Fruit fly (Drosophila melanogaster) whole organism, embryonic: ENCODE measurements around the gene Gyc89Da.

Source experiments
- Atf3 ChIP-seq: fragments of 200-800 bp; sonication (Bioruptor generic); optimal IDR thresholded peaks from 3 replicates; lab custom pipeline; 2016; ENCODE audit warnings: missing biosample characterization, missing genetic modification characterization
- BEAF-32 ChIP-seq: fragments of 200-800 bp; sonication (Bioruptor generic); optimal IDR thresholded peaks from 3 replicates; lab custom pipeline; 2017; ENCODE audit warnings: missing biosample characterization, missing genetic modification characterization, mild to moderate bottlenecking, moderate library complexity, missing genetic modification reagents
- CG10267 ChIP-seq: fragments of 200-800 bp; sonication (Bioruptor generic); optimal IDR thresholded peaks from 2 replicates; lab custom pipeline; 2018; ENCODE audit warnings: missing biosample characterization, mild to moderate bottlenecking, missing genetic modification characterization, moderate library complexity
- CG10543 ChIP-seq: fragments of 200-800 bp; sonication (Bioruptor generic); optimal IDR thresholded peaks from 3 replicates; lab custom pipeline; 2017; ENCODE audit warnings: missing biosample characterization, mild to moderate bottlenecking, missing genetic modification characterization, moderate library complexity
- CG11456 ChIP-seq: fragments of 200-800 bp; sonication (Bioruptor generic); IDR thresholded peaks from 3 replicates; pipeline ENCODE4 v1.3.6; 2022; ENCODE audit warnings: missing biosample characterization, missing genetic modification characterization
- CG12769 ChIP-seq: fragments of 200-800 bp; sonication (Bioruptor generic); optimal IDR thresholded peaks from 2 replicates; lab custom pipeline; 2019; ENCODE audit warnings: missing biosample characterization, mild to moderate bottlenecking, missing genetic modification characterization, moderate library complexity
- CG13296 ChIP-seq: fragments of 200-800 bp; sonication (Bioruptor generic); optimal IDR thresholded peaks from 3 replicates; lab custom pipeline; 2018; ENCODE audit warnings: missing biosample characterization, mild to moderate bottlenecking, missing genetic modification characterization
- CG14710 ChIP-seq: fragments of 200-800 bp; sonication (Bioruptor generic); optimal IDR thresholded peaks from 3 replicates; lab custom pipeline; 2019; ENCODE audit warnings: missing biosample characterization, mild to moderate bottlenecking, missing genetic modification characterization, moderate library complexity
- CG15479 ChIP-seq: fragments of 200-800 bp; sonication (Bioruptor generic); optimal IDR thresholded peaks from 3 replicates; lab custom pipeline; 2019; ENCODE audit warnings: missing biosample characterization, mild to moderate bottlenecking, missing genetic modification characterization, moderate library complexity
- CG17385 ChIP-seq: fragments of 200-800 bp; sonication (Bioruptor generic); optimal IDR thresholded peaks from 3 replicates; lab custom pipeline; 2018; ENCODE audit warnings: missing biosample characterization, mild to moderate bottlenecking, missing genetic modification characterization
- CG18011 ChIP-seq: fragments of 200-800 bp; sonication (Bioruptor generic); optimal IDR thresholded peaks from 2 replicates; lab custom pipeline; 2017; ENCODE audit warnings: missing biosample characterization, missing genetic modification characterization, mild to moderate bottlenecking, moderate library complexity, missing genotype
- CG18262 ChIP-seq: fragments of 200-800 bp; optimal IDR thresholded peaks from 3 replicates; lab custom pipeline; 2019; ENCODE audit warnings: missing biosample characterization, mild to moderate bottlenecking, missing genetic modification characterization, moderate library complexity
- CG2199 ChIP-seq: fragments of 200-800 bp; sonication (Bioruptor generic); IDR thresholded peaks from 3 replicates; pipeline ENCODE4 v1.3.6; 2022; ENCODE audit warnings: missing biosample characterization, missing genetic modification characterization
- CG4282 ChIP-seq: fragments of 200-800 bp; sonication (Bioruptor generic); optimal IDR thresholded peaks from 2 replicates; lab custom pipeline; 2016; ENCODE audit warnings: missing biosample characterization, missing genetic modification characterization
- CG4360 ChIP-seq: fragments of 200-800 bp; sonication (Bioruptor generic); IDR thresholded peaks from 2 replicates; pipeline ENCODE4 v1.3.6; 2022; ENCODE audit warnings: missing biosample characterization, missing genetic modification characterization
- CG4730 ChIP-seq: fragments of 200-800 bp; sonication (Bioruptor generic); IDR thresholded peaks from 2 replicates; pipeline ENCODE4 v1.3.6; 2022; ENCODE audit warnings: missing biosample characterization, missing genetic modification characterization
- CG4820 ChIP-seq: fragments of 200-800 bp; sonication (Bioruptor generic); optimal IDR thresholded peaks from 3 replicates; lab custom pipeline; 2016; ENCODE audit warnings: missing biosample characterization, missing genetic modification characterization
- CG5245 ChIP-seq: fragments of 200-800 bp; sonication (Bioruptor generic); optimal IDR thresholded peaks from 3 replicates; lab custom pipeline; 2016; ENCODE audit warnings: missing biosample characterization, missing genetic modification characterization
- CG6689 ChIP-seq: fragments of 200-800 bp; sonication (Bioruptor generic); IDR thresholded peaks from 2 replicates; pipeline ENCODE4 v1.3.6; 2022; ENCODE audit warnings: missing biosample characterization, missing genetic modification characterization
- CG6765 ChIP-seq: fragments of 200-800 bp; sonication (Bioruptor generic); optimal IDR thresholded peaks from 3 replicates; lab custom pipeline; 2017; ENCODE audit warnings: missing biosample characterization, mild to moderate bottlenecking, missing genetic modification characterization
- CG6791 ChIP-seq: fragments of 200-800 bp; sonication (Bioruptor generic); IDR thresholded peaks from 3 replicates; pipeline ENCODE4 v1.3.6; 2022; ENCODE audit warnings: missing biosample characterization, missing genetic modification characterization; ENCODE audit not compliant: partially characterized antibody
- CG7556 ChIP-seq: fragments of 200-800 bp; sonication (Bioruptor generic); optimal IDR thresholded peaks from 2 replicates; lab custom pipeline; 2017; ENCODE audit warnings: missing biosample characterization, mild to moderate bottlenecking, missing genetic modification characterization
- CG8089 ChIP-seq: fragments of 200-800 bp; sonication (Bioruptor generic); optimal IDR thresholded peaks from 3 replicates; lab custom pipeline; 2016; ENCODE audit warnings: missing biosample characterization, missing genetic modification characterization
- CG8388 ChIP-seq: fragments of 200-800 bp; sonication (Bioruptor generic); optimal IDR thresholded peaks from 2 replicates; lab custom pipeline; 2019; ENCODE audit warnings: missing biosample characterization, mild to moderate bottlenecking, missing genetic modification characterization, moderate library complexity
- CG9609 ChIP-seq: fragments of 200-800 bp; sonication (Bioruptor generic); optimal IDR thresholded peaks from 3 replicates; lab custom pipeline; 2016; ENCODE audit warnings: missing biosample characterization, missing genetic modification characterization
- D19B ChIP-seq: fragments of 200-800 bp; sonication (Bioruptor generic); optimal IDR thresholded peaks from 2 replicates; lab custom pipeline; 2017; ENCODE audit warnings: missing biosample characterization, mild to moderate bottlenecking, missing genetic modification characterization
- Doc2 ChIP-seq: fragments of 200-800 bp; sonication (Bioruptor generic); IDR thresholded peaks from 2 replicates; pipeline ENCODE4 v1.3.6; 2022; ENCODE audit warnings: missing biosample characterization, missing genetic modification characterization
- Ets97D ChIP-seq: fragments of 200-800 bp; sonication (Bioruptor generic); optimal IDR thresholded peaks from 3 replicates; lab custom pipeline; 2016; ENCODE audit warnings: missing biosample characterization, missing genetic modification characterization
- HLH54F ChIP-seq: fragments of 200-800 bp; sonication (Bioruptor generic); optimal IDR thresholded peaks from 3 replicates; lab custom pipeline; 2016; ENCODE audit warnings: missing biosample characterization, missing genetic modification characterization
- Optix ChIP-seq: fragments of 200-800 bp; sonication (Bioruptor generic); IDR thresholded peaks from 3 replicates; pipeline ENCODE4 v1.3.6; 2022; ENCODE audit warnings: missing biosample characterization, missing genetic modification characterization
- Side ChIP-seq: fragments of 200-800 bp; sonication (Bioruptor generic); optimal IDR thresholded peaks from 2 replicates; lab custom pipeline; 2016; ENCODE audit warnings: missing biosample characterization, missing genetic modification characterization
- Usf ChIP-seq: fragments of 200-800 bp; sonication (Bioruptor generic); optimal IDR thresholded peaks from 2 replicates; lab custom pipeline; 2017; ENCODE audit warnings: missing genotype, missing biosample characterization, missing genetic modification characterization
- bowl ChIP-seq: fragments of 200-800 bp; sonication (Bioruptor generic); IDR thresholded peaks from 2 replicates; pipeline ENCODE4 v1.3.6; 2022; ENCODE audit warnings: missing biosample characterization, missing genetic modification characterization
- ci ChIP-seq: fragments of 200-800 bp; sonication (Bioruptor generic); IDR thresholded peaks from 3 replicates; pipeline ENCODE4 v1.3.6; 2022; ENCODE audit warnings: missing biosample characterization, missing genetic modification characterization
- ftz-f1 ChIP-seq: fragments of 200-800 bp; sonication (Bioruptor generic); optimal IDR thresholded peaks from 2 replicates; lab custom pipeline; 2016; ENCODE audit warnings: missing biosample characterization, missing genetic modification characterization
- gce ChIP-seq: fragments of 200-800 bp; sonication (Bioruptor generic); IDR thresholded peaks from 3 replicates; pipeline ENCODE4 v1.3.6; 2022; ENCODE audit warnings: missing biosample characterization, missing genetic modification characterization
- gcm ChIP-seq: fragments of 200-800 bp; sonication (Bioruptor generic); optimal IDR thresholded peaks from 2 replicates; lab custom pipeline; 2019; ENCODE audit warnings: missing biosample characterization, mild to moderate bottlenecking, missing genetic modification characterization, moderate library complexity
- gem ChIP-seq: fragments of 200-800 bp; sonication (Bioruptor generic); optimal IDR thresholded peaks from 2 replicates; lab custom pipeline; 2019; ENCODE audit warnings: missing biosample characterization, mild to moderate bottlenecking, missing genetic modification characterization, moderate library complexity
- jigr1 ChIP-seq: fragments of 200-800 bp; sonication (Bioruptor generic); IDR thresholded peaks from 3 replicates; pipeline ENCODE4 v1.3.6; 2022; ENCODE audit warnings: missing biosample characterization, missing genetic modification characterization
- lilli ChIP-seq: fragments of 200-800 bp; sonication (Bioruptor generic); optimal IDR thresholded peaks from 3 replicates; lab custom pipeline; 2016; ENCODE audit warnings: missing biosample characterization, missing genetic modification characterization
- nerfin-2 ChIP-seq: fragments of 200-800 bp; sonication (Bioruptor generic); IDR thresholded peaks from 2 replicates; pipeline ENCODE4 v1.3.6; 2022; ENCODE audit warnings: missing biosample characterization, missing genetic modification characterization; ENCODE audit not compliant: partially characterized antibody
- p53 ChIP-seq: fragments of 200-800 bp; sonication (Bioruptor generic); optimal IDR thresholded peaks from 2 replicates; lab custom pipeline; 2016; ENCODE audit warnings: missing biosample characterization, missing genetic modification characterization
- peb ChIP-seq: fragments of 200-800 bp; sonication (Bioruptor generic); IDR thresholded peaks from 2 replicates; pipeline ENCODE4 v1.3.6; 2022; ENCODE audit warnings: missing biosample characterization, missing genetic modification characterization
- pros ChIP-seq: fragments of 200-800 bp; sonication (Bioruptor generic); optimal IDR thresholded peaks from 3 replicates; lab custom pipeline; 2019; ENCODE audit warnings: missing biosample characterization, mild to moderate bottlenecking, missing genetic modification characterization, moderate library complexity
- salm ChIP-seq: fragments of 200-800 bp; sonication (Bioruptor generic); optimal IDR thresholded peaks from 2 replicates; lab custom pipeline; 2018; ENCODE audit warnings: missing biosample characterization, mild to moderate bottlenecking, missing genetic modification characterization
- sd ChIP-seq: fragments of 200-800 bp; sonication (Bioruptor generic); optimal IDR thresholded peaks from 3 replicates; lab custom pipeline; 2018; ENCODE audit warnings: missing biosample characterization, mild to moderate bottlenecking, missing genetic modification characterization, moderate library complexity
- shn ChIP-seq: fragments of 200-800 bp; sonication (Bioruptor generic); optimal IDR thresholded peaks from 3 replicates; lab custom pipeline; 2016; ENCODE audit warnings: missing biosample characterization, missing genetic modification characterization
- trh ChIP-seq: fragments of 200-800 bp; sonication (Bioruptor generic); optimal IDR thresholded peaks from 2 replicates; lab custom pipeline; 2016; ENCODE audit warnings: missing biosample characterization, missing genetic modification characterization
- ttk ChIP-seq: fragments of 200-800 bp; sonication (Bioruptor generic); IDR thresholded peaks from 2 replicates; pipeline ENCODE4 v2.1.2; 2022; ENCODE audit warnings: missing biosample characterization, missing genetic modification characterization
- unpg ChIP-seq: fragments of 200-800 bp; sonication (Bioruptor generic); optimal IDR thresholded peaks from 3 replicates; lab custom pipeline; 2018; ENCODE audit warnings: missing biosample characterization, mild to moderate bottlenecking, missing genetic modification characterization, moderate library complexity
- usp ChIP-seq: fragments of >200 bp; optimal IDR thresholded peaks from 2 replicates; lab custom pipeline; 2017; ENCODE audit warnings: missing biosample characterization, missing genetic modification characterization
- yki ChIP-seq: fragments of >200 bp; optimal IDR thresholded peaks from 3 replicates; lab custom pipeline; 2018
- zfh1 ChIP-seq: fragments of 200-800 bp; sonication (Bioruptor generic); IDR thresholded peaks from 3 replicates; pipeline ENCODE4 v1.3.6; 2022; ENCODE audit warnings: missing biosample characterization, missing genetic modification characterization

Gene Gyc89Da

DNA sequence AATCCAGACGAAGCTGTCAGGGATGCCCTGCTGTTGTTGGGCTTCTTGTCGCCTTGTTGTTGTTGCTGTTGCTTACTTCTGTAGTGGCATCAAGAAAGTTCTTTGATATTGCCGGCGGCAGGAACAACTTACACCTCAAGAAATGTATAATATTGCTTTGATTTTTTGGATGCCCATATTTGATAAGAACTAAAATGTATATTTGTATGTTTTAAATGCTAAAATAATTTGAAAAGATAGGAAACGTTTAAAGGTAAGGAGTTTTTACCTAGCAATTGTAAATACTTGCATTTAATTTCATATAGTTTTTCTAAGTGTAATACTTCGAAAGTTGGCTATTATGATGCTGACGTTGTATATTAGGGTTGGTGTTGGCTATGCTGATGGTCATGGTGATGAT, 37.7 kb downstream of the Gyc89Da start (continued):
- no peak for TF ChIP-seq sd (tag; lab: Kevin White, UChicago)
- no peak for TF ChIP-seq BEAF-32 (GFP tag; lab: Kevin White, UChicago)
- TF ChIP-seq CG12769 (tag; lab: Kevin White, UChicago) = no peak
- TF ChIP-seq Side (GFP tag; lab: Kevin White, UChicago) = no peak
- TF ChIP-seq CG17385 (GFP tag; lab: Kevin White, UChicago) = no peak
- TF ChIP-seq p53 (GFP tag; lab: Kevin White, UChicago) = no peak
- TF ChIP-seq CG6765 = no peak
- TF ChIP-seq CG15479 (GFP tag; lab: Kevin White, UChicago) = no peak
- TF ChIP-seq CG14710 (tag; lab: Kevin White, UChicago) = peak; percentile 45
- no peak for TF ChIP-seq CG4282 (GFP tag; lab: Kevin White, UChicago)
- TF ChIP-seq CG9609 (GFP tag; lab: Kevin White, UChicago) = no peak
- no peak for TF ChIP-seq Optix
- no peak for TF ChIP-seq yki (lab: Kevin White, UChicago)
- TF ChIP-seq CG18262 = peak; percentile 67
- TF ChIP-seq HLH54F (GFP tag; lab: Kevin White, UChicago) = no peak
- TF ChIP-seq jigr1 (GFP tag; lab: Robert Waterston, UW) = no peak
- no peak for TF ChIP-seq CG2199
- no peak for TF ChIP-seq Usf (GFP tag; lab: Kevin White, UChicago)
- no peak for TF ChIP-seq CG13296 (GFP tag; lab: Kevin White, UChicago)
- TF ChIP-seq pros = no peak
- TF ChIP-seq peb = no peak
- TF ChIP-seq CG18011 = no peak
- no peak for TF ChIP-seq CG6689
- TF ChIP-seq CG4730 (GFP tag; lab: Robert Waterston, UW) = no peak
- peak; percentile 43 for TF ChIP-seq CG7556 (GFP tag; lab: Kevin White, UChicago)
- TF ChIP-seq CG8089 (GFP tag; lab: Kevin White, UChicago) = no peak
- no peak for TF ChIP-seq ftz-f1 (GFP tag; lab: Kevin White, UChicago)
- TF ChIP-seq salm (tag; lab: Kevin White, UChicago) = no peak
- peak; percentile 63 for TF ChIP-seq unpg (GFP tag; lab: Kevin White, UChicago)
- no peak for TF ChIP-seq usp (GFP tag; lab: Kevin White, UChicago)
- peak; percentile 52 for TF ChIP-seq CG8388 (GFP tag; lab: Kevin White, UChicago)
- no peak for TF ChIP-seq D19B (GFP tag; lab: Kevin White, UChicago)
- peak; percentile 10 for TF ChIP-seq CG4820
- TF ChIP-seq Atf3 (GFP tag; lab: Kevin White, UChicago) = no peak
- no peak for TF ChIP-seq CG11456 (GFP tag; lab: Robert Waterston, UW)
- peak; percentile 33; the same call in 1 of the 3 replicates for TF ChIP-seq gce (GFP tag; lab: Robert Waterston, UW)
- no peak for TF ChIP-seq Ets97D (GFP tag; lab: Kevin White, UChicago)
- no peak for TF ChIP-seq zfh1
- TF ChIP-seq Doc2 (GFP tag; lab: Robert Waterston, UW) = no peak
- peak; percentile 75 for TF ChIP-seq gem (tag; lab: Kevin White, UChicago)
- TF ChIP-seq shn = no peak
- TF ChIP-seq nerfin-2 (GFP tag; lab: Robert Waterston, UW) = no peak
- peak; percentile 37 for TF ChIP-seq CG10267 (tag; lab: Kevin White, UChicago)
- TF ChIP-seq lilli (GFP tag; lab: Kevin White, UChicago) = no peak
- no peak for TF ChIP-seq CG6791
- no peak for TF ChIP-seq CG5245 (GFP tag; lab: Kevin White, UChicago)
- no peak for TF ChIP-seq ci (GFP tag; lab: Robert Waterston, UW)
- TF ChIP-seq ttk (GFP tag; lab: Robert Waterston, UW) = no peak
- TF ChIP-seq CG10543 (GFP tag; lab: Kevin White, UChicago) = no peak
- peak; percentile 29; the same call in 1 of the 2 replicates for TF ChIP-seq CG4360 (GFP tag; lab: Robert Waterston, UW)
- TF ChIP-seq gcm (GFP tag; lab: Kevin White, UChicago) = peak; percentile 13
- no peak for TF ChIP-seq trh (GFP tag; lab: Kevin White, UChicago)
- no peak for TF ChIP-seq bowl (GFP tag; lab: Robert Waterston, UW)
